Fruit fly (Drosophila melanogaster) whole organism, pupa: ENCODE data around the gene CG7368.
A peak's percentile ranks its signal among the peaks of the same experiment; 100 is the strongest.

Source experiments
- CG10348 ChIP-seq: fragments of 200-800 bp; sonication (Bioruptor generic); IDR thresholded peaks from 2 replicates; pipeline ENCODE4 v1.3.6; 2022; ENCODE audit warnings: missing biosample characterization, missing genetic modification characterization
- CG12605 ChIP-seq: fragments of 200-800 bp; sonication (Bioruptor generic); IDR thresholded peaks from 2 replicates; pipeline ENCODE4 v1.3.6; 2022; ENCODE audit warnings: missing biosample characterization, missing genetic modification characterization
- CG13204 ChIP-seq: fragments of 200-800 bp; sonication (Bioruptor generic); optimal IDR thresholded peaks from 2 replicates; lab custom pipeline; 2018; ENCODE audit warnings: missing biosample characterization, mild to moderate bottlenecking, missing genetic modification characterization, moderate library complexity
- CG14655 ChIP-seq: fragments of 200-800 bp; sonication (Bioruptor generic); optimal IDR thresholded peaks from 3 replicates; lab custom pipeline; 2017; ENCODE audit warnings: mild to moderate bottlenecking, missing biosample characterization, missing genetic modification reagents, missing genetic modification characterization
- CG15710 ChIP-seq: fragments of 200-800 bp; sonication (Bioruptor generic); optimal IDR thresholded peaks from 2 replicates; lab custom pipeline; 2018; ENCODE audit warnings: missing biosample characterization, mild to moderate bottlenecking, missing genetic modification characterization, moderate library complexity
- CG17806 ChIP-seq: fragments of 200-800 bp; sonication (Bioruptor generic); optimal IDR thresholded peaks from 2 replicates; lab custom pipeline; 2018; ENCODE audit warnings: missing biosample characterization, mild to moderate bottlenecking, missing genetic modification characterization, moderate library complexity
- CG32121 ChIP-seq: fragments of 200-800 bp; sonication (Bioruptor generic); IDR thresholded peaks from 2 replicates; pipeline ENCODE4 v1.3.6; 2022; ENCODE audit warnings: missing biosample characterization, missing genetic modification characterization
- CG34367 ChIP-seq: fragments of 200-800 bp; sonication (Bioruptor generic); optimal IDR thresholded peaks from 2 replicates; lab custom pipeline; 2018; ENCODE audit warnings: missing biosample characterization, mild to moderate bottlenecking, missing genetic modification characterization
- CG4496 ChIP-seq: fragments of 200-800 bp; sonication (Bioruptor generic); IDR thresholded peaks from 3 replicates; pipeline ENCODE4 v1.3.6; 2022; ENCODE audit warnings: missing biosample characterization, missing genetic modification characterization
- CG8159 ChIP-seq: fragments of 200-800 bp; sonication (Bioruptor generic); optimal IDR thresholded peaks from 3 replicates; lab custom pipeline; 2018; ENCODE audit warnings: missing biosample characterization, mild to moderate bottlenecking, missing genetic modification characterization, moderate library complexity
- CG8301 ChIP-seq: fragments of 200-800 bp; sonication (Bioruptor generic); optimal IDR thresholded peaks from 2 replicates; lab custom pipeline; 2018; ENCODE audit warnings: missing biosample characterization, mild to moderate bottlenecking, missing genetic modification characterization
- CG9948 ChIP-seq: fragments of 200-800 bp; sonication (Bioruptor generic); optimal IDR thresholded peaks from 2 replicates; lab custom pipeline; 2018; ENCODE audit warnings: missing biosample characterization, mild to moderate bottlenecking, missing genetic modification characterization, moderate library complexity
- D1 ChIP-seq: fragments of 200-800 bp; sonication (Bioruptor generic); optimal IDR thresholded peaks from 2 replicates; lab custom pipeline; 2018; ENCODE audit warnings: missing biosample characterization, mild to moderate bottlenecking, missing genetic modification characterization, moderate library complexity
- EcR ChIP-seq: fragments of 200-800 bp; sonication (Bioruptor generic); optimal IDR thresholded peaks from 3 replicates; lab custom pipeline; 2019; ENCODE audit warnings: missing biosample characterization, missing genetic modification characterization, mild to moderate bottlenecking, moderate library complexity, missing genetic modification reagents
- Ets98B ChIP-seq: fragments of 200-800 bp; sonication (Bioruptor generic); IDR thresholded peaks from 2 replicates; pipeline ENCODE4 v1.3.6; 2022; ENCODE audit warnings: missing biosample characterization, missing genetic modification characterization
- Pif1A ChIP-seq: fragments of 200-800 bp; sonication (Bioruptor generic); optimal IDR thresholded peaks from 3 replicates; lab custom pipeline; 2016; ENCODE audit warnings: missing biosample characterization, missing genetic modification characterization
- Pif1B ChIP-seq: fragments of 200-800 bp; sonication (Bioruptor generic); optimal IDR thresholded peaks from 3 replicates; lab custom pipeline; 2016; ENCODE audit warnings: missing biosample characterization, missing genetic modification characterization
- Snoo ChIP-seq: fragments of 200-800 bp; sonication (Bioruptor generic); optimal IDR thresholded peaks from 3 replicates; lab custom pipeline; 2017; ENCODE audit warnings: missing biosample characterization, mild to moderate bottlenecking, missing genetic modification characterization, inconsistent platforms
- fd96Ca ChIP-seq: fragments of 200-800 bp; sonication (Bioruptor generic); IDR thresholded peaks from 3 replicates; pipeline ENCODE4 v1.3.6; 2022; ENCODE audit warnings: missing biosample characterization, missing genetic modification characterization
- gl ChIP-seq: fragments of 200-800 bp; sonication (Bioruptor generic); optimal IDR thresholded peaks from 2 replicates; lab custom pipeline; 2018; ENCODE audit warnings: missing biosample characterization, mild to moderate bottlenecking, missing genetic modification characterization
- rn ChIP-seq: fragments of 200-800 bp; sonication (Bioruptor generic); IDR thresholded peaks from 2 replicates; pipeline ENCODE4 v1.3.6; 2022; ENCODE audit warnings: missing biosample characterization, missing genetic modification characterization

CG7368 gene

DNA sequence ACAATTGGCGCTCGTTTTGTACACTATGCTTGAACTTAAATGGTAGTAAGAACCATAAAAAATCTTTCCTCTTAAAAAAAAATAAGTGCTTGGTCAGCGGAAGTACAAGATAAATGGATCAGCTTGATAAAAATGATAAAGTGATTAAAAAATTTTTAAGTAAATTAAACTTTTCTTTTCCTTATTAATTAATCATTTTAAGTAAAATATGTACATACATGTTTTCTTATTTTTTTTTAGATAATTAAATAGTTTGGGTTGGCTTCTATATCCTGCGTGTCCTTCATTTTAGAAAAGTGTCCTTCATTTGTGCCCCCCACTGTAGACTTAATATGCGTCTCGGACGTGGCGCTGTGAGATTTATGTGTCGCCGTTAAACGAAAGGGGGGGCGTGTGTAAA is 40.4 kb upstream of the CG7368 start:
- TF ChIP-seq CG34367 (tag; lab: Kevin White, UChicago) (no peak), CG8301 (tag; lab: Kevin White, UChicago) (no peak), CG4496 (GFP tag; lab: Robert Waterston, UW) (no peak), Pif1B (GFP tag; lab: Kevin White, UChicago) (no peak), EcR (GFP tag; lab: Kevin White, UChicago) (no peak), CG9948 (tag; lab: Kevin White, UChicago) (peak; percentile 8)

DNA sequence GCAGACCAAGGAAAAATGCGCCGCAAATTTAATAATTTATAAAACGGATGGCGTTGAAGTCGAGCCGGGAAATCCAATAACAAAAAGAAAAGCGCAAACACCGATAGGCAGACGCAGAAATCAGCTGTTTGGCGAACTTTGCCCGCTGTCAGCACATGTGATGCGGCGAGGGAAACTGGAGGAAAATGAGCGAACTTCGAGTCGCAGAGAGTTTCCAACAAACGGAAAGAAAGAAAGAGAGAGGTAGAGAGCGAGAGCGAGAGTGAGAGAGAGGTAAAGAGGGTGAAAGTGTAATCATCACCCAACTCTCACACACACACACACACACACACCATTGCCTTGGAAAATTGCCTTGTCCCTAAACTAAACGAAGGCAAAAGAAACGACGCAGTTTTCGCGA is 39.8 kb upstream of the CG7368 start:
- TF ChIP-seq D1 (tag; lab: Kevin White, UChicago) (no peak), CG15710 (no peak), CG10348 (GFP tag; lab: Robert Waterston, UW) (no peak), CG4496 (GFP tag; lab: Robert Waterston, UW) (peak; percentile 74), CG9948 (tag; lab: Kevin White, UChicago) (peak; percentile 9), Pif1A (GFP tag; lab: Kevin White, UChicago) (peak; percentile 50), Snoo (no peak), CG17806 (peak; percentile 21), fd96Ca (GFP tag; lab: Robert Waterston, UW) (peak; percentile 78), CG32121 (GFP tag; lab: Robert Waterston, UW) (peak; percentile 26; the same call in 1 of the 2 replicates), CG13204 (GFP tag; lab: Kevin White, UChicago) (peak; percentile 73), CG8301 (tag; lab: Kevin White, UChicago) (peak; percentile 73), CG14655 (GFP tag; lab: Kevin White, UChicago) (peak; percentile 77), EcR (GFP tag; lab: Kevin White, UChicago) (peak; percentile 6), CG34367 (tag; lab: Kevin White, UChicago) (peak; percentile 33), gl (peak; percentile 89), rn (no peak), CG12605 (GFP tag; lab: Robert Waterston, UW) (peak; percentile 84), Pif1B (GFP tag; lab: Kevin White, UChicago) (peak; percentile 6), CG8159 (tag; lab: Kevin White, UChicago) (peak; percentile 9), Ets98B (GFP tag; lab: Robert Waterston, UW) (peak; percentile 76)

DNA sequence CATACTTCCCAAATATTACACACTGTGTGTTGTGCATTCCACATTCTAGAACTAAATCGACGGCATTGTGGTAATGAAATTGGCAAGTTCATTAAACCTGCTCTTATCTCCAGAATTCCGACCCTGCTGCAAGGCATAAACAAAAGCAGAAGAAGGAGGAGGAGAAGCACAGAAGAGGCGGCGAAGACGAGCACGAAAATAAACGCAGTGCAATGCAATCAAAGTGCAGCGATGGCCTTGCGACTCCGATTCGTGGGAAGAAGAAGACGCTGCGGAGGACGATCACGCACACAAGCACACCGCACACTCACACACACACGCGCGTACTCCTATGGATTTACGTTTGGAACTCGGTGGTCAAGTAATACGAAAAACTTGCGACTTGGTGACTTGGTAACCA is 36.1 kb upstream of the CG7368 start:
- TF ChIP-seq CG4496 (GFP tag; lab: Robert Waterston, UW) (0 out of 3 replicates have a peak, but pooled peaks have one; percentile 9), EcR (GFP tag; lab: Kevin White, UChicago) (peak; percentile 97), CG8159 (tag; lab: Kevin White, UChicago) (no peak), CG13204 (GFP tag; lab: Kevin White, UChicago) (peak; percentile 60)

DNA sequence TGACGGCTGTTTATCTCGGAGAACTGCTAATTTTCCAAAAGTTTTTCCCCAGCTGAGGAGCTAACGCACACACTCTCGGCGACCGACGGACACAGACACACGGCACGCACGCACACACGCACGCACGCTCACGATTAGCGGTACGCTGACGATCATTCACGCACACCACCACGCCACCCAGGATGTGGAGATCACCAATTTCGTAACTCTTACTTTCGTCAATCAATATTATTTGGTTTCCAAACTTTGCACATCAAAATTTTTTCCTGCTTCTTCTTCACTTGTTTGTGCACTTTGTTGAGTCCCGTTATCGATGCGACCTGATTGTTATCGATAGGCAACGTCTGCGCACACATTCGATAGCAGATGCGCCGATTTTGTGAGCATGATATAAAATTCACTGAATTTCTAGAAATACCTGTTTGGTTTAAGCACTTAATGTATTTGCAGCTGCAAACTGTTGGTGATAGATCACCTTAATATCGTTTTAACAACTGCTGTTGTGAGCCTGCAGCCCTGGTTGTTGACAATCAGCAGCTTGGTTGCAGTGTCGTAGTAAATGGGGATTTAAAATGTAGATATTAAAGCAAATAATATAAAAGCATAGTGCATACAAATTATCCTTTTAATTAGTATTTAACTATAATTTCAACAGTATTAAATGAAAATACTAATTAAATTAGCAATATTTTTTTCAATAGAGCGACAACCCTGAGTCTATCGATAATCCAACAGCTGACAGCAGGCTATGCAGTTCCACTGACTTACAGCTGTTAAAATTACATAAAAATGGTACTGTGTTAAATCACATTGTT is 34.8 kb upstream of the CG7368 start, which contains the start of the genes CG7394 and Mob2:
Gene CG7394 (plus strand): TSS at position 51 of the 815 bp plus-strand sequence.
Gene Mob2 (minus strand): TSS at position 288 of the 815 bp plus-strand sequence.
- TF ChIP-seq CG32121 (GFP tag; lab: Robert Waterston, UW): peak; percentile 86; the same call in 1 of the 2 replicates
- TF ChIP-seq CG14655 (GFP tag; lab: Kevin White, UChicago): peak; percentile 84
- TF ChIP-seq Pif1A (GFP tag; lab: Kevin White, UChicago): peak; percentile 88
- TF ChIP-seq EcR (GFP tag; lab: Kevin White, UChicago): peak; percentile 17
- TF ChIP-seq rn: peak; percentile 71
- TF ChIP-seq Snoo: peak; percentile 81
- TF ChIP-seq CG4496 (GFP tag; lab: Robert Waterston, UW): peak; percentile 87
- peak; percentile 50; the same call in 1 of the 2 replicates for TF ChIP-seq CG10348 (GFP tag; lab: Robert Waterston, UW)
- TF ChIP-seq CG8301 (tag; lab: Kevin White, UChicago): peak; percentile 80
- peak; percentile 90 for TF ChIP-seq fd96Ca (GFP tag; lab: Robert Waterston, UW)
- peak; percentile 75 for TF ChIP-seq CG9948 (tag; lab: Kevin White, UChicago)
- peak; percentile 13 for TF ChIP-seq gl
- TF ChIP-seq CG8159 (tag; lab: Kevin White, UChicago): peak; percentile 81
- peak; percentile 81 for TF ChIP-seq CG15710
- TF ChIP-seq CG12605 (GFP tag; lab: Robert Waterston, UW): peak; percentile 81
- TF ChIP-seq CG34367 (tag; lab: Kevin White, UChicago): peak; percentile 80
- TF ChIP-seq CG17806: peak; percentile 87
- TF ChIP-seq CG13204 (GFP tag; lab: Kevin White, UChicago): no peak
- peak; percentile 87 for TF ChIP-seq Ets98B (GFP tag; lab: Robert Waterston, UW)
- TF ChIP-seq D1 (tag; lab: Kevin White, UChicago): peak; percentile 85
- TF ChIP-seq Pif1B (GFP tag; lab: Kevin White, UChicago): peak; percentile 87

DNA sequence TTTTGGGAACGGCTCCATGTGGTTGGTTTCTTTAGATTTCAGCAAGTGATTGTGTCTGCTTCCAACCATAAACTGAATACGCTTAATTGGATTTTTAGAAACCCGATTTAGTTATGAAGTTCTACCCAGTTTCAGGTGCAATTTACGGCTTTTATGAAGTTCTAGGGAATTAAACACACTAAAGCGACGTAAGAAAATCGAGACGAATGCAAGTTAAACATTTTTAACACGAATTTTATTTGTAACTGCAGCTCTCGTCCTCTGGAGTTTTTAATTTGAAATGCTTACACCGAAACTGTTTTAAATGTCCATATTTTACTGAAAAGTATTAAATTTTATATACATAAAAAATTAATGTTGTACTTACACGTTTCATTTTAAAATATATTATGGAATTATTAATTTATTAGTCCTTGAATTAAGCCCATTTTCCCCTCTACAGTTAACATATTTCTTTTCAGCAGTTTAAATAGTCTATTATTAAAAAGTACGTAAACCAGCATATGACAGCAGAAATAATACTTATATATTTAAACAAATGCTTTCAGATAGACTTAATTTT is 32.9 kb upstream of the CG7368 start, which contains the start of the genes CG46412 and CG33267:
Gene CG46412 (minus strand): TSS at position 101 of the 562 bp plus-strand sequence.
Gene CG33267 (plus strand): TSS at position 512 of the 562 bp plus-strand sequence.
- TF ChIP-seq CG10348 (GFP tag; lab: Robert Waterston, UW): no peak
- no peak for TF ChIP-seq Ets98B (GFP tag; lab: Robert Waterston, UW)
- no peak for TF ChIP-seq CG13204 (GFP tag; lab: Kevin White, UChicago)
- TF ChIP-seq CG9948 (tag; lab: Kevin White, UChicago): no peak
- no peak for TF ChIP-seq CG17806
- no peak for TF ChIP-seq CG14655 (GFP tag; lab: Kevin White, UChicago)
- no peak for TF ChIP-seq CG8301 (tag; lab: Kevin White, UChicago)
- TF ChIP-seq CG8159 (tag; lab: Kevin White, UChicago): no peak
- no peak for TF ChIP-seq Pif1B (GFP tag; lab: Kevin White, UChicago)
- no peak for TF ChIP-seq fd96Ca (GFP tag; lab: Robert Waterston, UW)
- TF ChIP-seq CG34367 (tag; lab: Kevin White, UChicago): no peak
- no peak for TF ChIP-seq Snoo
- no peak for TF ChIP-seq EcR (GFP tag; lab: Kevin White, UChicago)
- TF ChIP-seq CG4496 (GFP tag; lab: Robert Waterston, UW): no peak
- TF ChIP-seq CG32121 (GFP tag; lab: Robert Waterston, UW): no peak
- TF ChIP-seq rn: no peak
- no peak for TF ChIP-seq gl
- TF ChIP-seq CG12605 (GFP tag; lab: Robert Waterston, UW): no peak
- no peak for TF ChIP-seq D1 (tag; lab: Kevin White, UChicago)
